Worm (Caenorhabditis elegans) whole organism, young adult: ENCODE results near the gene C38C6.3.

Experiments used
- F22D6.2 ChIP-seq: sonication (generic microtip); optimal IDR thresholded peaks from 2 replicates; lab custom pipeline; 2016; ENCODE audit warnings: mild to moderate bottlenecking, missing genetic modification characterization, missing compliant biosample characterization
- F23B12.7 ChIP-seq: sonication (generic microtip); optimal IDR thresholded peaks from 2 replicates; lab custom pipeline; 2017; ENCODE audit warnings: missing genetic modification characterization, mild to moderate bottlenecking, missing compliant biosample characterization, antibody characterized with exemption, moderate library complexity; ENCODE audit not compliant: insufficient read depth
- F57C9.4 ChIP-seq: sonication (generic microtip); optimal IDR thresholded peaks from 2 replicates; lab custom pipeline; 2017; ENCODE audit warnings: mild to moderate bottlenecking, missing genetic modification characterization, missing compliant biosample characterization
- ama-1 ChIP-seq, 3 experiments: fragments of 150-350 bp in 1 of 3; sonication (generic microtip) in 2 of 3; optimal IDR thresholded peaks; 2 replicates each; lab custom pipeline; 2014 to 2018; ENCODE audit warnings: missing biosample characterization in 2 of 3, missing genetic modification characterization in 2 of 3, missing genetic modification reagents in 2 of 3
- ceh-91 ChIP-seq: fragments of 200-800 bp; sonication (Bioruptor generic); IDR thresholded peaks from 2 replicates; pipeline ENCODE4 v1.3.6; 2022; ENCODE audit warnings: missing genetic modification reagents, missing genetic modification characterization, missing compliant biosample characterization
- ekl-4 ChIP-seq: fragments of 200-800 bp; sonication (Bioruptor generic); IDR thresholded peaks from 2 replicates; pipeline ENCODE4 v1.3.6; 2022; ENCODE audit warnings: missing genetic modification reagents, missing genetic modification characterization, missing compliant biosample characterization
- lin-35 ChIP-seq, 3 experiments: fragments of 150-350 bp in 2 of 3; sonication (generic microtip) in 1 of 3; optimal IDR thresholded peaks; 2 replicates each; lab custom pipeline; 2014 to 2018; ENCODE audit warnings: missing biosample characterization in 3 of 3, missing genetic modification characterization in 3 of 3, missing genetic modification reagents in 3 of 3
- mcd-1 ChIP-seq: fragments of 200-800 bp; sonication (Bioruptor generic); IDR thresholded peaks from 2 replicates; pipeline ENCODE4 v1.3.6; 2022; ENCODE audit warnings: missing genetic modification reagents, missing genetic modification characterization, missing compliant biosample characterization
- nfya-1 ChIP-seq: sonication (generic microtip); optimal IDR thresholded peaks from 2 replicates; lab custom pipeline; 2017; ENCODE audit warnings: antibody characterized with exemption, missing compliant biosample characterization, missing genetic modification characterization, borderline replicate concordance; ENCODE audit not compliant: insufficient read depth
- unc-130 ChIP-seq: sonication (generic microtip); optimal IDR thresholded peaks from 2 replicates; lab custom pipeline; 2016; ENCODE audit warnings: missing genetic modification reagents, missing genetic modification characterization, missing compliant biosample characterization

DNA sequence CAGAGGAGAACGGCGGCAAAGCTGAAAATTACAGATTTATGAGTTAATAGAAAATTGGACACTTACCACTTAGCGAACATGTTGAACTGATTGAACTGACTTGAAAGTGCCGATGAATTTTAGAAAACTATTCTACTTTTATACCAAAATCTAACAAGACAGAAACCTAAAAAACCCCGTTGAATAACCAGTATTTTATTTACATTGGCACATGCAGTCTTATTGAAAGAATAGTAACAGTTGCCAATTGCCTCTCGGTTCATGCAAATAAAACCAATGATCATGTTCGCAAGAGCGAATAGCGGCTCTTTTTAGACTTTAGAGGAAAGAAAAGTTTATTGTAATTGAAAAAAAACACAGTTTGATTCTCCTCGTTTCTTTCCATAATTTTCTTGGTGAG, 44.8 kb upstream of the C38C6.3 start, which contains the start of gene nspb-10:
- TF ChIP-seq mcd-1 (GFP tag; lab: Robert Waterston, UW) (no peak), F23B12.7 (no peak), F22D6.2 (tag; lab: Kevin White, UChicago) (no peak), ceh-91 (no peak), F57C9.4 (tag; lab: Kevin White, UChicago) (no peak), ekl-4 (GFP tag; lab: Robert Waterston, UW) (no peak), nfya-1 (no peak), unc-130 (GFP tag; lab: Kevin White, UChicago) (no peak), ama-1 (optimal IDR thresholded peaks at IDR 0.05; lab: Kevin White, UChicago) (no peak), ama-1 (GFP tag; optimal IDR thresholded peaks at IDR 0.05; lab: Kevin White, UChicago) (no peak), lin-35 (GFP tag; optimal IDR thresholded peaks at IDR 0.05; lab: Kevin White, UChicago) (no peak)
